Worm (Caenorhabditis elegans) whole organism, L2 larva: ENCODE measurements around the gene col-36.

ENCODE experiments used
- ceh-82 ChIP-seq: fragments of 150-350 bp; optimal IDR thresholded peaks from 2 replicates; lab custom pipeline; 2014; ENCODE audit warnings: missing biosample characterization, missing genetic modification characterization
- dmd-4 ChIP-seq: sonication (generic microtip); optimal IDR thresholded peaks from 2 replicates; lab custom pipeline; 2017; ENCODE audit warnings: missing biosample characterization, missing genetic modification characterization
- nhr-237 ChIP-seq: fragments of 150-350 bp; optimal IDR thresholded peaks from 2 replicates; lab custom pipeline; 2014; ENCODE audit warnings: missing biosample characterization, missing genetic modification characterization
- sma-3 ChIP-seq: sonication (generic microtip); optimal IDR thresholded peaks from 2 replicates; lab custom pipeline; 2016; ENCODE audit warnings: missing genetic modification reagents, missing genetic modification characterization, missing compliant biosample characterization
- unc-62 ChIP-seq: fragments of 150-350 bp; optimal IDR thresholded peaks from 2 replicates; lab custom pipeline; 2014; ENCODE audit warnings: missing biosample characterization, missing genetic modification reagents, missing genetic modification characterization
- zag-1 ChIP-seq: fragments of 150-350 bp; optimal IDR thresholded peaks from 2 replicates; lab custom pipeline; 2014; ENCODE audit warnings: missing biosample characterization, missing genetic modification characterization

DNA sequence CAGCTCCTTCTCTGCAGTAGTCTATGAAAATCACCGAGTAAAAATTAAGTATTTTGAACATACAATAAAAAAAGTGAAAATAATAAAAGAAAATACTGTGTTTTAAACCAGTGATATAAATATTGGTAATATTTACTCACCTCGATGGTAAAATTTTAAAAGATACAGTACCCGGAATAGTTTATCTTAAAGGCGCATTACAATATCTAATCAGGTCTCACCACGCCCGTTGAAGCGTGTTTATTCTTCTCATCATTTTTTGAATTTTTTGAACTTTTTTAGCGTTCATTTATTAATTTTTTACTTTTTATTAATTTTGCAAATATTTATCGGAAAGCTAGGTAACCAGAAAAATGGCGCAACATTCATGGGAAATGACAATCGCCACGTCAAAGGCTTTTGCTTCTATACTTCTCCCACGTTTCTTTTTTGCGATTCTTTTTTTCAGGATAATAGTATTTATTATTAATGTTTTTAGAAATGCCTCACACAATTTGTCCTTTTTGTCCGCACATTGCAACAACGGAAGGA, 46.8 kb downstream of the col-36 start, which contains the start of gene F10E7.2:
- TF ChIP-seq sma-3 (GFP tag; lab: Kevin White, UChicago) (no peak), unc-62 (GFP tag; lab: Kevin White, UChicago) (no peak), ceh-82 (tag; lab: Kevin White, UChicago) (no peak), nhr-237 (tag; lab: Kevin White, UChicago) (no peak), dmd-4 (tag; lab: Kevin White, UChicago) (no peak), zag-1 (tag; lab: Kevin White, UChicago) (no peak)
